Fruit fly (Drosophila melanogaster) whole organism, embryonic: ENCODE measurements around the gene Tcs6.
A peak's percentile ranks its signal among the peaks of the same experiment; 100 is the strongest.

Source experiments
- Adf1 ChIP-seq: fragments of 200-800 bp; sonication (Bioruptor generic); IDR thresholded peaks from 2 replicates; pipeline ENCODE4 v1.3.6; 2022; ENCODE audit warnings: missing biosample characterization, missing genetic modification characterization
- Awh ChIP-seq: fragments of 200-800 bp; sonication (Bioruptor generic); IDR thresholded peaks from 2 replicates; pipeline ENCODE4, ENCODE4 v1.3.6; 2022; ENCODE audit warnings: missing biosample characterization, missing genetic modification characterization
- CG11093 ChIP-seq: fragments of 200-800 bp; sonication (Bioruptor generic); IDR thresholded peaks from 3 replicates; pipeline ENCODE4 v1.3.6; 2022; ENCODE audit warnings: missing biosample characterization, missing genetic modification characterization
- CG13287 ChIP-seq: fragments of 200-800 bp; sonication (Bioruptor generic); IDR thresholded peaks from 2 replicates; pipeline ENCODE4 v1.3.6; 2022; ENCODE audit warnings: missing biosample characterization, missing genetic modification characterization; ENCODE audit not compliant: partially characterized antibody
- CG14860 ChIP-seq: fragments of 200-800 bp; sonication (Bioruptor generic); IDR thresholded peaks from 3 replicates; pipeline ENCODE4 v1.3.6; 2022; ENCODE audit warnings: missing biosample characterization, missing genetic modification characterization; ENCODE audit not compliant: partially characterized antibody
- CG17359 ChIP-seq: fragments of 200-800 bp; sonication (Bioruptor generic); optimal IDR thresholded peaks from 3 replicates; lab custom pipeline; 2018; ENCODE audit warnings: missing biosample characterization, mild to moderate bottlenecking, missing genetic modification characterization, moderate library complexity
- CG17802 ChIP-seq: fragments of 200-800 bp; sonication (Bioruptor generic); optimal IDR thresholded peaks from 2 replicates; lab custom pipeline; 2018; ENCODE audit warnings: missing biosample characterization, mild to moderate bottlenecking, missing genetic modification characterization, moderate library complexity
- CG18011 ChIP-seq: fragments of 200-800 bp; sonication (Bioruptor generic); optimal IDR thresholded peaks from 2 replicates; lab custom pipeline; 2017; ENCODE audit warnings: missing biosample characterization, missing genetic modification characterization, mild to moderate bottlenecking, moderate library complexity, missing genotype
- CG18764 ChIP-seq: fragments of 200-800 bp; sonication (Bioruptor generic); optimal IDR thresholded peaks from 3 replicates; lab custom pipeline; 2016; ENCODE audit warnings: missing biosample characterization, missing genetic modification characterization
- CG2129 ChIP-seq: fragments of 200-800 bp; sonication (Bioruptor generic); IDR thresholded peaks from 2 replicates; pipeline ENCODE4 v1.3.6; 2022; ENCODE audit warnings: missing biosample characterization, missing genetic modification characterization; ENCODE audit not compliant: partially characterized antibody
- CG2678 ChIP-seq: fragments of 200-800 bp; sonication (Bioruptor generic); optimal IDR thresholded peaks from 3 replicates; lab custom pipeline; 2019; ENCODE audit warnings: missing biosample characterization, mild to moderate bottlenecking, missing genetic modification characterization, moderate library complexity
- CG2712 ChIP-seq: fragments of 200-800 bp; optimal IDR thresholded peaks from 3 replicates; lab custom pipeline; 2019; ENCODE audit warnings: missing biosample characterization, mild to moderate bottlenecking, missing genetic modification characterization, moderate library complexity
- CG2875 ChIP-seq: fragments of 200-800 bp; sonication (Bioruptor generic); optimal IDR thresholded peaks from 2 replicates; lab custom pipeline; 2017; ENCODE audit warnings: missing biosample characterization, mild to moderate bottlenecking, missing genetic modification characterization, missing genetic modification reagents
- CG30431 ChIP-seq: fragments of 200-800 bp; sonication (Bioruptor generic); optimal IDR thresholded peaks from 2 replicates; lab custom pipeline; 2017; ENCODE audit warnings: missing biosample characterization, missing genetic modification characterization
- CG42726 ChIP-seq: fragments of 200-800 bp; sonication (Bioruptor generic); IDR thresholded peaks from 2 replicates; pipeline ENCODE4 v1.3.6; 2022; ENCODE audit warnings: missing biosample characterization, missing genetic modification characterization; ENCODE audit not compliant: partially characterized antibody
- CG4820 ChIP-seq: fragments of 200-800 bp; sonication (Bioruptor generic); optimal IDR thresholded peaks from 3 replicates; lab custom pipeline; 2016; ENCODE audit warnings: missing biosample characterization, missing genetic modification characterization
- CG6683 ChIP-seq: fragments of 200-800 bp; sonication (Bioruptor generic); optimal IDR thresholded peaks from 2 replicates; lab custom pipeline; 2017; ENCODE audit warnings: missing biosample characterization, mild to moderate bottlenecking, missing genetic modification characterization, missing genetic modification reagents
- CG6791 ChIP-seq: fragments of 200-800 bp; sonication (Bioruptor generic); IDR thresholded peaks from 3 replicates; pipeline ENCODE4 v1.3.6; 2022; ENCODE audit warnings: missing biosample characterization, missing genetic modification characterization; ENCODE audit not compliant: partially characterized antibody
- CrebB ChIP-seq: fragments of 200-800 bp; sonication (Bioruptor generic); optimal IDR thresholded peaks from 3 replicates; lab custom pipeline; 2018; ENCODE audit warnings: missing biosample characterization, mild to moderate bottlenecking, missing genetic modification characterization
- D19B ChIP-seq: fragments of 200-800 bp; sonication (Bioruptor generic); optimal IDR thresholded peaks from 2 replicates; lab custom pipeline; 2017; ENCODE audit warnings: missing biosample characterization, mild to moderate bottlenecking, missing genetic modification characterization
- Dip2 ChIP-seq: fragments of 200-800 bp; sonication (Bioruptor generic); IDR thresholded peaks from 2 replicates; pipeline ENCODE4 v1.3.6; 2022; ENCODE audit warnings: missing biosample characterization, missing genetic modification characterization
- E2f2 ChIP-seq: fragments of 200-800 bp; sonication (Bioruptor generic); IDR thresholded peaks from 2 replicates; pipeline ENCODE4 v1.3.6; 2022; ENCODE audit warnings: missing biosample characterization, missing genetic modification characterization
- ERR ChIP-seq: fragments of 200-800 bp; sonication (Bioruptor generic); optimal IDR thresholded peaks from 2 replicates; lab custom pipeline; 2016; ENCODE audit warnings: missing biosample characterization, missing genetic modification characterization
- Elba2 ChIP-seq: fragments of 200-800 bp; sonication (Bioruptor generic); optimal IDR thresholded peaks from 3 replicates; lab custom pipeline; 2016; ENCODE audit warnings: missing biosample characterization, missing genetic modification characterization
- Hey ChIP-seq: fragments of 200-800 bp; sonication (Bioruptor generic); optimal IDR thresholded peaks from 3 replicates; lab custom pipeline; 2018; ENCODE audit warnings: missing biosample characterization, mild to moderate bottlenecking, missing genetic modification characterization
- Hmx ChIP-seq: fragments of 200-800 bp; sonication (Bioruptor generic); optimal IDR thresholded peaks from 2 replicates; lab custom pipeline; 2016; ENCODE audit warnings: missing biosample characterization, missing genetic modification characterization
- Pdp1 ChIP-seq, 2 experiments: fragments of 200-800 bp; sonication (Bioruptor generic); optimal IDR thresholded peaks; 3 replicates each; lab custom pipeline; 2016; ENCODE audit warnings: missing biosample characterization in 2 of 2, missing genetic modification characterization in 2 of 2, mild to moderate bottlenecking in 1 of 2, moderate library complexity in 1 of 2
- Sin3A ChIP-seq: fragments of >200 bp; optimal IDR thresholded peaks from 2 replicates; lab custom pipeline; 2018
- Ssrp ChIP-seq: fragments of 200-800 bp; sonication (Bioruptor generic); optimal IDR thresholded peaks from 2 replicates; lab custom pipeline; 2018; ENCODE audit warnings: missing biosample characterization, mild to moderate bottlenecking, missing genetic modification characterization, moderate library complexity
- Xrp1 ChIP-seq: fragments of 200-800 bp; sonication (Bioruptor generic); IDR thresholded peaks from 2 replicates; pipeline ENCODE4 v1.3.6; 2022; ENCODE audit warnings: missing biosample characterization, missing genetic modification characterization
- YL-1 ChIP-seq: fragments of 200-800 bp; sonication (Bioruptor generic); optimal IDR thresholded peaks from 3 replicates; lab custom pipeline; 2017; ENCODE audit warnings: missing biosample characterization, mild to moderate bottlenecking, missing genetic modification characterization
- ac ChIP-seq: fragments of 200-800 bp; sonication (Bioruptor generic); optimal IDR thresholded peaks from 3 replicates; lab custom pipeline; 2017; ENCODE audit warnings: missing biosample characterization, mild to moderate bottlenecking, missing genetic modification characterization
- ash1 ChIP-seq: fragments of 200-800 bp; sonication (Bioruptor generic); optimal IDR thresholded peaks from 2 replicates; lab custom pipeline; 2018; ENCODE audit warnings: missing biosample characterization, mild to moderate bottlenecking, missing genetic modification characterization
- bbx ChIP-seq: fragments of 200-800 bp; sonication (Bioruptor generic); IDR thresholded peaks from 2 replicates; pipeline ENCODE4 v1.3.6; 2022; ENCODE audit warnings: missing biosample characterization, missing genetic modification characterization; ENCODE audit not compliant: partially characterized antibody
- bigmax ChIP-seq: fragments of 200-800 bp; sonication (Bioruptor generic); optimal IDR thresholded peaks from 2 replicates; lab custom pipeline; 2018; ENCODE audit warnings: missing biosample characterization, mild to moderate bottlenecking, missing genetic modification characterization
- dysf ChIP-seq: fragments of 200-800 bp; sonication (Bioruptor generic); IDR thresholded peaks from 3 replicates; pipeline ENCODE4 v1.3.6; 2022; ENCODE audit warnings: missing biosample characterization, missing genetic modification characterization
- gem ChIP-seq: fragments of 200-800 bp; sonication (Bioruptor generic); optimal IDR thresholded peaks from 2 replicates; lab custom pipeline; 2019; ENCODE audit warnings: missing biosample characterization, mild to moderate bottlenecking, missing genetic modification characterization, moderate library complexity
- gfzf ChIP-seq: fragments of 200-800 bp; sonication (Bioruptor generic); optimal IDR thresholded peaks from 2 replicates; lab custom pipeline; 2016; ENCODE audit warnings: missing biosample characterization, mild to moderate bottlenecking, missing genetic modification characterization, moderate library complexity
- h ChIP-seq: fragments of >200 bp; optimal IDR thresholded peaks from 2 replicates; lab custom pipeline; 2017
- hb ChIP-seq: fragments of 200-800 bp; sonication (Bioruptor generic); IDR thresholded peaks from 3 replicates; pipeline ENCODE4 v1.3.6; 2022; ENCODE audit warnings: missing biosample characterization, missing genetic modification characterization; ENCODE audit not compliant: partially characterized antibody
- nerfin-1 ChIP-seq: fragments of 200-800 bp; sonication (Bioruptor generic); optimal IDR thresholded peaks from 3 replicates; lab custom pipeline; 2019; ENCODE audit warnings: missing biosample characterization, mild to moderate bottlenecking, missing genetic modification characterization, moderate library complexity
- odd ChIP-seq: fragments of 200-800 bp; sonication (Bioruptor generic); optimal IDR thresholded peaks from 2 replicates; lab custom pipeline; 2017; ENCODE audit warnings: missing biosample characterization, mild to moderate bottlenecking, missing genetic modification characterization
- onecut ChIP-seq: fragments of 200-800 bp; sonication (Bioruptor generic); IDR thresholded peaks from 2 replicates; pipeline ENCODE4 v1.3.6; 2022; ENCODE audit warnings: missing biosample characterization, missing genetic modification characterization
- p53 ChIP-seq: fragments of 200-800 bp; sonication (Bioruptor generic); optimal IDR thresholded peaks from 2 replicates; lab custom pipeline; 2016; ENCODE audit warnings: missing biosample characterization, missing genetic modification characterization
- pfk ChIP-seq: fragments of 200-800 bp; sonication (Bioruptor generic); optimal IDR thresholded peaks from 2 replicates; lab custom pipeline; 2018; ENCODE audit warnings: missing biosample characterization, mild to moderate bottlenecking, missing genetic modification characterization, moderate library complexity
- ranshi ChIP-seq: fragments of 200-800 bp; sonication (Bioruptor generic); IDR thresholded peaks from 2 replicates; pipeline ENCODE4 v1.3.6; 2022; ENCODE audit warnings: missing biosample characterization, missing genetic modification characterization
- salm ChIP-seq: fragments of 200-800 bp; sonication (Bioruptor generic); optimal IDR thresholded peaks from 2 replicates; lab custom pipeline; 2018; ENCODE audit warnings: missing biosample characterization, mild to moderate bottlenecking, missing genetic modification characterization
- seq ChIP-seq: fragments of 200-800 bp; sonication (Bioruptor generic); IDR thresholded peaks from 2 replicates; pipeline ENCODE4 v1.3.6; 2022; ENCODE audit warnings: missing biosample characterization, missing genetic modification characterization
- tio ChIP-seq: fragments of 200-800 bp; sonication (Bioruptor generic); optimal IDR thresholded peaks from 2 replicates; lab custom pipeline; 2017; ENCODE audit warnings: missing biosample characterization, missing genetic modification characterization, inconsistent platforms
- yki ChIP-seq: fragments of >200 bp; optimal IDR thresholded peaks from 3 replicates; lab custom pipeline; 2018

Gene Tcs6

dm6 chr3R:26105924-26106494 is 48.0 kb upstream of the Tcs6 start (continued):
- TF ChIP-seq Hey (tag; lab: Kevin White, UChicago) (peak; percentile 98), tio (GFP tag; lab: Kevin White, UChicago) (peak; percentile 48), CG13287 (GFP tag; lab: Robert Waterston, UW) (no peak), Dip2 (GFP tag; lab: Robert Waterston, UW) (no peak), salm (no peak), seq (GFP tag; lab: Robert Waterston, UW) (peak; percentile 45; the same call in 1 of the 2 replicates), CG17359 (tag; lab: Kevin White, UChicago) (peak; percentile 82), h (lab: Kevin White, UChicago) (no peak), gem (peak; percentile 73), dysf (GFP tag; lab: Robert Waterston, UW) (peak; percentile 97), CrebB (no peak), bigmax (GFP tag; lab: Kevin White, UChicago) (no peak), CG2678 (tag; lab: Kevin White, UChicago) (peak; percentile 85), hb (GFP tag; lab: Robert Waterston, UW) (no peak), nerfin-1 (no peak), CG11093 (GFP tag; lab: Robert Waterston, UW) (no peak), Sin3A (lab: Kevin White, UChicago) (no peak), CG30431 (GFP tag; lab: Kevin White, UChicago) (no peak), ranshi (GFP tag; lab: Robert Waterston, UW) (peak; percentile 79), pfk (GFP tag; lab: Kevin White, UChicago) (no peak), YL-1 (GFP tag; lab: Kevin White, UChicago) (no peak), CG18764 (GFP tag; lab: Kevin White, UChicago) (no peak), Adf1 (GFP tag; lab: Robert Waterston, UW) (no peak; the same call in 1 of the 2 replicates), ac (GFP tag; lab: Kevin White, UChicago) (no peak), Xrp1 (GFP tag; lab: Robert Waterston, UW) (peak; percentile 70; the same call in 1 of the 2 replicates), p53 (GFP tag; lab: Kevin White, UChicago) (no peak), D19B (peak; percentile 50), CG18011 (GFP tag; lab: Kevin White, UChicago) (peak; percentile 4), Ssrp (tag; lab: Kevin White, UChicago) (peak; percentile 11), ERR (GFP tag; lab: Kevin White, UChicago) (no peak), Pdp1 (GFP tag; optimal IDR thresholded peaks at IDR 0.05; lab: Kevin White, UChicago) (no peak), CG6791 (GFP tag; lab: Robert Waterston, UW) (no peak), CG17802 (tag; lab: Kevin White, UChicago) (no peak), yki (lab: Kevin White, UChicago) (no peak), CG14860 (GFP tag; lab: Robert Waterston, UW) (no peak), CG2129 (GFP tag; lab: Robert Waterston, UW) (no peak), E2f2 (peak; percentile 28; the same call in 1 of the 2 replicates), Hmx (GFP tag; lab: Kevin White, UChicago) (no peak), CG2712 (tag; lab: Kevin White, UChicago) (peak; percentile 14), CG42726 (GFP tag; lab: Robert Waterston, UW) (no peak), bbx (GFP tag; lab: Robert Waterston, UW) (0 out of 2 replicates have a peak, but pooled peaks have one; percentile 22), CG6683 (GFP tag; lab: Kevin White, UChicago) (peak; percentile 49), Elba2 (GFP tag; lab: Kevin White, UChicago) (no peak), gfzf (no peak), onecut (peak; percentile 4; the same call in 1 of the 2 replicates), odd (GFP tag; lab: Kevin White, UChicago) (no peak), CG2875 (GFP tag; lab: Kevin White, UChicago) (no peak), CG4820 (GFP tag; lab: Kevin White, UChicago) (no peak), ash1 (no peak), Awh (GFP tag; lab: Robert Waterston, UW) (peak; percentile 59; the same call in 1 of the 2 replicates)
